Fruit fly (Drosophila melanogaster) whole organism, wandering third instar larva: ENCODE data around the gene CG7781.

Source experiments
- brk ChIP-seq: fragments of 200-800 bp; sonication (Bioruptor generic); optimal IDR thresholded peaks from 2 replicates; lab custom pipeline; 2016; ENCODE audit warnings: missing biosample characterization, mild to moderate bottlenecking, missing genetic modification characterization
- fru ChIP-seq: fragments of 200-800 bp; sonication (Bioruptor generic); optimal IDR thresholded peaks from 3 replicates; lab custom pipeline; 2016; ENCODE audit warnings: missing biosample characterization, mild to moderate bottlenecking, missing genetic modification characterization

DNA sequence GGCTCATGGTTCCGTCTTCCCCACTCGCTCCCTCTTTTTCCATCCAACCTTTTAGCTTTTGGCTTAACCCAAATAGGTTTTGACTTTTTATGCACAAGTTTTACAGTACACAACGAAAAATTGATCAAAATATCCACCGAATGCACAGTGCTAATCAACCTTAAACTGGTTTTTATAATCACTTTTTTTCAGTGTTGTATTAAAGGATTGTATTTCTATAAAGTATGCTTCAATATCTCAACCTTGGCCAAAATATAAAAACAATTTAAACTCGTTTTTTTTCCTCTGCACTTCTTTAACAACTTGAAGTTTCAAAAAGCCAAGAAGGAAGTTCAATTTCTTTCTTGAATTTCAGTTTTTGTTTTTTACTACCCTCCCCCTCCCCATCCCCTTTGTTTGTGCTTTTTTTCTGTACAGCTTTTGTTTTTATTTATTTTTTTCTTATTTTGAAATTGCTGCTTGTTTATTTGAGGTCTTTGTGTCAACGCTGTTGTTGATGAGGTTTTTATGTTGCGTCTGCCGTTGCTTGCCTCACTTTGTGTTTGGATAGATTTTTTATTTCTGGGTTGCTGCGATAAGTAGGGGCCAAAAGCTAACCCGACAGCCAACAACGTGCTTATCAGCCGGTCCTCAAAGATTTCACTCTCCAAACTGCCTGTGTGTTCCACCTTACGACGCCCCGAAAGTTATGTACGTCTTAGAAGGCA is 40.1 kb downstream of the CG7781 start:
- TF ChIP-seq fru (no peak), brk (GFP tag; lab: Kevin White, UChicago) (no peak)
